Worm (Caenorhabditis elegans): Measurements from ENCODE around the gene tbc-10.

tbc-10 gene

ce11 chrIII:982961-983360, at the start of gene tbc-10:
tbc-10 (plus strand) TSS chrIII:983261.
- TF ChIP-seq fos-1 (tag; optimal IDR thresholded peaks at IDR 0.05) = no peak
- TF ChIP-seq nhr-23 (tag; optimal IDR thresholded peaks at IDR 0.05) = no peak

- TF ChIP-seq fos-1 (tag; optimal IDR thresholded peaks at IDR 0.05) = peak; percentile 68
- TF ChIP-seq blmp-1 (tag; optimal IDR thresholded peaks at IDR 0.05; ENCODE audit: insufficient read depth) = no peak
Measured at ce11 chrIII:936037-936507, 47.0 kb upstream of the tbc-10 start, which contains the start of gene fbxa-55. fbxa-55 (minus strand) TSS chrIII:936087.

ce11 chrIII:937961-938360, 45.1 kb upstream of the tbc-10 start, which contains the start of gene fbxa-56:
fbxa-56 (minus strand) TSS chrIII:938061.
- TF ChIP-seq nhr-23 (tag; optimal IDR thresholded peaks at IDR 0.05) (no peak), nhr-10 (tag; optimal IDR thresholded peaks at IDR 0.05) (no peak), sem-4 (tag; optimal IDR thresholded peaks at IDR 0.05) (no peak), gmeb-1 (tag; optimal IDR thresholded peaks at IDR 0.05) (no peak), peb-1 (tag; optimal IDR thresholded peaks at IDR 0.05) (no peak), ceh-82 (tag; optimal IDR thresholded peaks at IDR 0.05) (no peak), F13H6.1 (tag; optimal IDR thresholded peaks at IDR 0.05) (no peak), lin-11 (tag; optimal IDR thresholded peaks at IDR 0.05) (no peak), elt-1 (tag; optimal IDR thresholded peaks at IDR 0.05) (no peak), nhr-12 (tag; optimal IDR thresholded peaks at IDR 0.05) (no peak), elt-3 (tag; optimal IDR thresholded peaks at IDR 0.05) (no peak), lin-39 (tag; optimal IDR thresholded peaks at IDR 0.05) (no peak)

ce11 chrIII:938569-938968, 44.5 kb upstream of the tbc-10 start, which contains the start of gene fbxa-22:
fbxa-22 (plus strand) TSS chrIII:938869.
- no peak for TF ChIP-seq R02D3.7 (tag; optimal IDR thresholded peaks at IDR 0.05)
- no peak for TF ChIP-seq nhr-25 (tag; optimal IDR thresholded peaks at IDR 0.05)
- TF ChIP-seq mbf-1 (tag; optimal IDR thresholded peaks at IDR 0.05) = no peak
- TF ChIP-seq F13H6.1 (tag; optimal IDR thresholded peaks at IDR 0.05) = no peak
- TF ChIP-seq fos-1 (tag; optimal IDR thresholded peaks at IDR 0.05) = no peak

ce11 chrIII:941958-942357, 41.1 kb upstream of the tbc-10 start:
- TF ChIP-seq gmeb-1 (tag; optimal IDR thresholded peaks at IDR 0.05) = no peak
- no peak for TF ChIP-seq C34F6.9 (tag; optimal IDR thresholded peaks at IDR 0.05)
- no peak for TF ChIP-seq snpc-4 (tag; optimal IDR thresholded peaks at IDR 0.05)
- TF ChIP-seq lin-13 (GFP tag; optimal IDR thresholded peaks at IDR 0.05) = no peak
- no peak for TF ChIP-seq dmd-4 (tag; optimal IDR thresholded peaks at IDR 0.05)
- TF ChIP-seq ztf-11 (tag; optimal IDR thresholded peaks at IDR 0.05) = no peak
- TF ChIP-seq nhr-25 (tag; optimal IDR thresholded peaks at IDR 0.05) = no peak
- no peak for TF ChIP-seq nhr-11 (tag; optimal IDR thresholded peaks at IDR 0.05)
- TF ChIP-seq ZK546.5 (tag; optimal IDR thresholded peaks at IDR 0.05) = no peak
- TF ChIP-seq lsy-2 (tag; optimal IDR thresholded peaks at IDR 0.05) = no peak

- TF ChIP-seq fos-1 (tag; optimal IDR thresholded peaks at IDR 0.05) = peak; percentile 56
- no peak for TF ChIP-seq mdl-1 (tag; optimal IDR thresholded peaks at IDR 0.05)
Measured at ce11 chrIII:943426-943927, 39.6 kb upstream of the tbc-10 start, which contains the start of gene fbxa-59. fbxa-59 (minus strand) TSS chrIII:943476.

- TF ChIP-seq gmeb-1 (tag; optimal IDR thresholded peaks at IDR 0.05) (peak; percentile 28), nhr-129 (tag; optimal IDR thresholded peaks at IDR 0.05) (peak; percentile 19), C34F6.9 (tag; optimal IDR thresholded peaks at IDR 0.05) (no peak), fos-1 (tag; optimal IDR thresholded peaks at IDR 0.05) (peak; percentile 83), sma-9 (GFP tag; optimal IDR thresholded peaks at IDR 0.05) (peak; percentile 9), sma-9 (tag; optimal IDR thresholded peaks at IDR 0.05) (no peak)
Measured at ce11 chrIII:946250-946725, 36.8 kb upstream of the tbc-10 start, which contains the start of gene fbxa-60. fbxa-60 (minus strand) TSS chrIII:946300.
